Worm (Caenorhabditis elegans): Measurements from ENCODE around the gene Y54E2A.7.

ce11 chrII:14790751-14791150, 17.9 kb upstream of the Y54E2A.7 start, which contains the start of gene Y54E2A.10:
- TF ChIP-seq aly-2 (tag; optimal IDR thresholded peaks at IDR 0.05) (no peak), nhr-25 (tag; optimal IDR thresholded peaks at IDR 0.05) (no peak), fkh-10 (GFP tag; optimal IDR thresholded peaks at IDR 0.05) (no peak), mdl-1 (tag; optimal IDR thresholded peaks at IDR 0.05) (no peak), fkh-2 (tag; optimal IDR thresholded peaks at IDR 0.05) (no peak), elt-1 (tag; optimal IDR thresholded peaks at IDR 0.05) (no peak), nhr-237 (tag; optimal IDR thresholded peaks at IDR 0.05) (no peak), ama-1 (optimal IDR thresholded peaks at IDR 0.05) (no peak), snpc-4 (tag; optimal IDR thresholded peaks at IDR 0.05) (no peak), unc-62 (GFP tag; optimal IDR thresholded peaks at IDR 0.05) (no peak)
